Worm (Caenorhabditis elegans) whole organism, L3 larva: ENCODE results near the gene cept-2.
A peak's percentile ranks its signal among the peaks of the same experiment; 100 is the strongest.
"Not testable (repeated sequence)": the region's sequence is repeated elsewhere in the genome, so short reads cannot be mapped to it uniquely, and the experiment has no call there.

Source experiments
- ZK546.5 ChIP-seq: sonication (generic microtip); optimal IDR thresholded peaks from 2 replicates; lab custom pipeline; 2017; ENCODE audit warnings: missing biosample characterization, missing genetic modification characterization
- aly-2 ChIP-seq: fragments of 150-350 bp; optimal IDR thresholded peaks from 2 replicates; lab custom pipeline; 2014; ENCODE audit warnings: missing biosample characterization, missing genetic modification characterization
- ceh-16 ChIP-seq: sonication (generic microtip); optimal IDR thresholded peaks from 2 replicates; lab custom pipeline; 2017; ENCODE audit warnings: missing biosample characterization, missing genetic modification characterization
- ceh-82 ChIP-seq: fragments of 150-350 bp; optimal IDR thresholded peaks from 2 replicates; lab custom pipeline; 2014; ENCODE audit warnings: missing biosample characterization, missing genetic modification characterization
- ceh-9 ChIP-seq: sonication (generic microtip); optimal IDR thresholded peaks from 2 replicates; lab custom pipeline; 2018; ENCODE audit warnings: missing biosample characterization, missing genetic modification characterization
- egl-5 ChIP-seq: fragments of 150-350 bp; optimal IDR thresholded peaks from 2 replicates; lab custom pipeline; 2017; ENCODE audit warnings: missing biosample characterization, missing genetic modification reagents, missing genetic modification characterization, inconsistent platforms
- elt-1 ChIP-seq: fragments of 150-350 bp; optimal IDR thresholded peaks from 2 replicates; lab custom pipeline; 2014; ENCODE audit warnings: missing biosample characterization, missing genetic modification characterization
- elt-2 ChIP-seq: sonication (generic microtip); optimal IDR thresholded peaks from 2 replicates; lab custom pipeline; 2016; ENCODE audit warnings: missing genetic modification reagents, mild to moderate bottlenecking, missing genetic modification characterization, missing compliant biosample characterization
- eor-1 ChIP-seq, 2 experiments: fragments of 150-350 bp; optimal IDR thresholded peaks; 2 replicates each; lab custom pipeline; 2014 to 2018; ENCODE audit warnings: missing biosample characterization in 2 of 2, missing genetic modification characterization in 2 of 2
- fkh-2 ChIP-seq: fragments of 150-350 bp; optimal IDR thresholded peaks from 2 replicates; lab custom pipeline; 2014; ENCODE audit warnings: missing biosample characterization, missing genetic modification reagents, missing genetic modification characterization
- fos-1 ChIP-seq: fragments of 150-350 bp; optimal IDR thresholded peaks from 2 replicates; lab custom pipeline; 2014; ENCODE audit warnings: missing biosample characterization, missing genetic modification characterization
- jun-1 ChIP-seq: fragments of 150-350 bp; optimal IDR thresholded peaks from 2 replicates; lab custom pipeline; 2014; ENCODE audit warnings: missing biosample characterization, missing genetic modification reagents, missing genetic modification characterization
- lin-39 ChIP-seq: fragments of 150-350 bp; optimal IDR thresholded peaks from 2 replicates; lab custom pipeline; 2018; ENCODE audit warnings: missing biosample characterization, missing genetic modification reagents, missing genetic modification characterization
- lsy-12 ChIP-seq: sonication (generic microtip); optimal IDR thresholded peaks from 2 replicates; lab custom pipeline; 2016; ENCODE audit warnings: mild to moderate bottlenecking, missing genetic modification characterization, missing compliant biosample characterization
- mdl-1 ChIP-seq: fragments of 150-350 bp; optimal IDR thresholded peaks from 2 replicates; lab custom pipeline; 2014; ENCODE audit warnings: missing biosample characterization, missing genetic modification characterization
- mml-1 ChIP-seq: fragments of 150-350 bp; sonication (generic microtip); optimal IDR thresholded peaks from 3 replicates; lab custom pipeline; 2014; ENCODE audit warnings: missing biosample characterization, missing genetic modification characterization
- nfya-1 ChIP-seq: sonication (generic microtip); optimal IDR thresholded peaks from 2 replicates; lab custom pipeline; 2017; ENCODE audit warnings: missing genetic modification characterization, mild to moderate bottlenecking, missing compliant biosample characterization, antibody characterized with exemption, moderate library complexity; ENCODE audit not compliant: insufficient read depth
- nhr-11 ChIP-seq: fragments of 150-350 bp; optimal IDR thresholded peaks from 2 replicates; lab custom pipeline; 2014; ENCODE audit warnings: missing biosample characterization, missing genetic modification characterization
- nhr-12 ChIP-seq: fragments of 150-350 bp; optimal IDR thresholded peaks from 2 replicates; lab custom pipeline; 2014; ENCODE audit warnings: missing biosample characterization, missing genetic modification characterization
- nhr-237 ChIP-seq: fragments of 150-350 bp; optimal IDR thresholded peaks from 2 replicates; lab custom pipeline; 2014; ENCODE audit warnings: missing biosample characterization, missing genetic modification characterization
- nhr-28 ChIP-seq: fragments of 150-350 bp; optimal IDR thresholded peaks from 2 replicates; lab custom pipeline; 2014; ENCODE audit warnings: missing biosample characterization, missing genetic modification characterization
- nhr-43 ChIP-seq: sonication (generic microtip); optimal IDR thresholded peaks from 2 replicates; lab custom pipeline; 2016; ENCODE audit warnings: mild to moderate bottlenecking, missing genetic modification characterization, missing compliant biosample characterization; ENCODE audit not compliant: poor library complexity, severe bottlenecking
- nhr-67 ChIP-seq: fragments of 150-350 bp; optimal IDR thresholded peaks from 2 replicates; lab custom pipeline; 2014; ENCODE audit warnings: missing biosample characterization, missing genetic modification characterization
- pqm-1 ChIP-seq: fragments of 150-350 bp; optimal IDR thresholded peaks from 2 replicates; lab custom pipeline; 2017; ENCODE audit warnings: missing biosample characterization, missing genetic modification characterization, inconsistent platforms
- skn-1 ChIP-seq: fragments of 150-350 bp; optimal IDR thresholded peaks from 2 replicates; lab custom pipeline; 2014; ENCODE audit warnings: missing biosample characterization, missing genetic modification characterization
- snpc-4 ChIP-seq: fragments of 150-350 bp; optimal IDR thresholded peaks from 2 replicates; lab custom pipeline; 2014; ENCODE audit warnings: missing biosample characterization, missing genetic modification characterization
- unc-39 ChIP-seq: sonication (generic microtip); optimal IDR thresholded peaks from 4 replicates; lab custom pipeline; 2017; ENCODE audit warnings: missing biosample characterization, missing genetic modification characterization
- unc-62 ChIP-seq: fragments of 150-350 bp; sonication (generic microtip); optimal IDR thresholded peaks from 4 replicates; lab custom pipeline; 2014; ENCODE audit warnings: missing biosample characterization, missing genetic modification reagents, missing genetic modification characterization
- zag-1 ChIP-seq: fragments of 150-350 bp; optimal IDR thresholded peaks from 2 replicates; lab custom pipeline; 2014; ENCODE audit warnings: missing biosample characterization, missing genetic modification characterization

cept-2 gene

ce11 chrV:14299569-14300064 lies 47.9 kb upstream of the cept-2 start, which contains the start of the genes spig-3 and F14D7.12:
Gene spig-3, minus strand, starts transcription at chrV:14299669.
Gene F14D7.12, plus strand, starts transcription at chrV:14300014.
- TF ChIP-seq ZK546.5 (no peak), ceh-9 (tag; lab: Kevin White, UChicago) (no peak), jun-1 (tag; lab: Kevin White, UChicago) (no peak), aly-2 (no peak), elt-1 (tag; lab: Kevin White, UChicago) (no peak), eor-1 (tag; optimal IDR thresholded peaks at IDR 0.05; lab: Kevin White, UChicago) (no peak), nhr-12 (tag; lab: Kevin White, UChicago) (no peak), unc-39 (tag; lab: Kevin White, UChicago) (no peak)

- TF ChIP-seq pqm-1 (tag; lab: Kevin White, UChicago): peak; percentile 33
- TF ChIP-seq elt-2 (tag; lab: Kevin White, UChicago): peak; percentile 59
- no peak for TF ChIP-seq snpc-4
Observed at ce11 chrV:14301076-14301475, 46.5 kb upstream of the cept-2 start, which contains the start of gene F14D7.6. Gene F14D7.6, plus strand, starts transcription at chrV:14301413.

- not testable (repeated sequence) for TF ChIP-seq nfya-1, ceh-82, skn-1 (tag; lab: Kevin White, UChicago)
Observed at ce11 chrV:14306771-14307170, 40.8 kb upstream of the cept-2 start, which contains the start of gene spig-4. Gene spig-4, minus strand, starts transcription at chrV:14306871.

ce11 chrV:14308164-14308563 lies 39.4 kb upstream of the cept-2 start, which contains the start of gene spig-5:
Gene spig-5, plus strand, starts transcription at chrV:14308464.
- TF ChIP-seq lin-39 (tag; lab: Kevin White, UChicago); unc-62 (GFP tag; lab: Kevin White, UChicago); egl-5: not testable (repeated sequence)

- not testable (repeated sequence) for TF ChIP-seq ceh-16; fkh-2 (tag; lab: Kevin White, UChicago); jun-1 (tag; lab: Kevin White, UChicago)
Observed at ce11 chrV:14309632-14310031, 37.9 kb upstream of the cept-2 start, which contains the start of gene F14D7.14. Gene F14D7.14, plus strand, starts transcription at chrV:14309932.

ce11 chrV:14311115-14311514 lies 36.5 kb upstream of the cept-2 start, which contains the start of gene ddn-3:
Gene ddn-3, minus strand, starts transcription at chrV:14311215.
- no peak for TF ChIP-seq mml-1 (tag; lab: Kevin White, UChicago)
- no peak for TF ChIP-seq ZK546.5
- no peak for TF ChIP-seq nhr-67 (tag; lab: Kevin White, UChicago)
- TF ChIP-seq nhr-43 (tag; lab: Kevin White, UChicago): no peak
- TF ChIP-seq nhr-12 (tag; lab: Kevin White, UChicago): no peak
- TF ChIP-seq lsy-12: no peak
- TF ChIP-seq nhr-11 (tag; lab: Kevin White, UChicago): no peak
- TF ChIP-seq nhr-237 (tag; lab: Kevin White, UChicago): no peak
- TF ChIP-seq fos-1: no peak
- TF ChIP-seq mdl-1 (tag; lab: Kevin White, UChicago): no peak

ce11 chrV:14312695-14313094 lies 34.9 kb upstream of the cept-2 start, which contains the start of gene F14D7.8:
Gene F14D7.8, minus strand, starts transcription at chrV:14312795.
- TF ChIP-seq mdl-1 (tag; lab: Kevin White, UChicago) (no peak), elt-1 (tag; lab: Kevin White, UChicago) (no peak), nhr-28 (tag; lab: Kevin White, UChicago) (no peak), ceh-82 (tag; lab: Kevin White, UChicago) (no peak), eor-1 (tag; optimal IDR thresholded peaks at IDR 0.05; lab: Kevin White, UChicago) (no peak), unc-62 (GFP tag; lab: Kevin White, UChicago) (no peak), zag-1 (tag; lab: Kevin White, UChicago) (no peak)
